Worm (Caenorhabditis elegans): ENCODE measurements around the gene K01B6.4.

The K01B6.4 gene

ce11 chrIII:9329266-9329665 is 32.0 kb upstream of the K01B6.4 start, which contains the start of gene C40H1.3:
Gene C40H1.3 (minus strand): TSS chrIII:9329366.
- TF ChIP-seq egl-18 (GFP tag; IDR thresholded peaks at IDR 0.05) = no peak
- no peak for TF ChIP-seq unc-130 (GFP tag; optimal IDR thresholded peaks at IDR 0.05)
- TF ChIP-seq ZK185.1 (tag; optimal IDR thresholded peaks at IDR 0.05; ENCODE audit: poor library complexity, severe bottlenecking) = no peak

ce11 chrIII:9328732-9329131 is 31.5 kb upstream of the K01B6.4 start:
- TF ChIP-seq Y53G8AR.9 (GFP tag; conservative IDR thresholded peaks at IDR 0.05) = no peak
- no peak for TF ChIP-seq lsl-1 (GFP tag; optimal IDR thresholded peaks at IDR 0.05)
- TF ChIP-seq F23B12.7 (tag; optimal IDR thresholded peaks at IDR 0.05; ENCODE audit: insufficient read depth) = no peak
- TF ChIP-seq snpc-1.3 (tag; optimal IDR thresholded peaks at IDR 0.05; ENCODE audit: insufficient read depth) = no peak

ce11 chrIII:9327910-9328309 is 30.7 kb upstream of the K01B6.4 start:
- TF ChIP-seq attf-6 (GFP tag; IDR thresholded peaks at IDR 0.05) (no peak), athp-1 (tag; optimal IDR thresholded peaks at IDR 0.05) (no peak), hmg-1.2 (GFP tag; IDR thresholded peaks at IDR 0.05) (no peak)

ce11 chrIII:9326528-9326927 is 29.3 kb upstream of the K01B6.4 start:
- no peak for TF ChIP-seq madf-10 (tag; optimal IDR thresholded peaks at IDR 0.05)
- peak; percentile 76 for TF ChIP-seq ets-4 (GFP tag; optimal IDR thresholded peaks at IDR 0.05)
- TF ChIP-seq pha-4 (tag; optimal IDR thresholded peaks at IDR 0.05) = peak; percentile 52
- no peak for TF ChIP-seq lsy-27 (tag; optimal IDR thresholded peaks at IDR 0.05; ENCODE audit: borderline replicate concordance, insufficient read depth)
- peak; percentile 47 for TF ChIP-seq ztf-22 (GFP tag; optimal IDR thresholded peaks at IDR 0.05)
- peak; percentile 61 for TF ChIP-seq atf-7 (tag; optimal IDR thresholded peaks at IDR 0.05)
- TF ChIP-seq tbp1 (GFP tag; optimal IDR thresholded peaks at IDR 0.05) = peak; percentile 22
- TF ChIP-seq B0336.3 (GFP tag; IDR thresholded peaks at IDR 0.05) = no peak
- TF ChIP-seq ztf-25 (GFP tag; IDR thresholded peaks at IDR 0.05) = no peak
- TF ChIP-seq dox-1 (GFP tag; IDR thresholded peaks at IDR 0.05) = peak; percentile 65
- no peak for TF ChIP-seq madf-8 (GFP tag; conservative IDR thresholded peaks at IDR 0.05)
- TF ChIP-seq let-607 (tag; optimal IDR thresholded peaks at IDR 0.05) = peak; percentile 41 to 51
- TF ChIP-seq nfyb-1 (GFP tag; IDR thresholded peaks at IDR 0.05) = 0 out of 2 replicates have a peak, but pooled peaks have one; percentile 52
- TF ChIP-seq unc-62 (GFP tag; optimal IDR thresholded peaks at IDR 0.05) = peak; percentile 12
- peak; percentile 98 for TF ChIP-seq nhr-80 (tag; optimal IDR thresholded peaks at IDR 0.05)
- no peak for TF ChIP-seq bed-1 (GFP tag; IDR thresholded peaks at IDR 0.05)
- TF ChIP-seq Y67H2A.10 (GFP tag; conservative IDR thresholded peaks at IDR 0.05) = no peak

- TF ChIP-seq F55B11.4 (tag; optimal IDR thresholded peaks at IDR 0.05; ENCODE audit: borderline replicate concordance, insufficient read depth) (no peak), nhr-80 (tag; optimal IDR thresholded peaks at IDR 0.05) (peak; percentile 38)
Measured at ce11 chrIII:9324724-9325123, 27.5 kb upstream of the K01B6.4 start, which contains the start of gene C40H1.7. Gene C40H1.7 (plus strand): TSS chrIII:9325024.

ce11 chrIII:9322010-9322409 is 24.8 kb upstream of the K01B6.4 start, which contains the start of gene cpb-1:
Gene cpb-1 (plus strand): TSS chrIII:9322310.
- no peak for TF ChIP-seq hsf-1 (GFP tag; IDR thresholded peaks at IDR 0.05)
- TF ChIP-seq let-526 (GFP tag; IDR thresholded peaks at IDR 0.05) = no peak
- TF ChIP-seq attf-5 (GFP tag; optimal IDR thresholded peaks at IDR 0.05) = no peak
- TF ChIP-seq ztf-26 (tag; optimal IDR thresholded peaks at IDR 0.05) = no peak
- TF ChIP-seq ceh-40 (GFP tag; IDR thresholded peaks at IDR 0.05) = no peak
- no peak for TF ChIP-seq sptf-2 (GFP tag; optimal IDR thresholded peaks at IDR 0.05)
- TF ChIP-seq mel-28 (tag; optimal IDR thresholded peaks at IDR 0.05; ENCODE audit: borderline replicate concordance) = no peak
- no peak for TF ChIP-seq zfh-2 (GFP tag; conservative IDR thresholded peaks at IDR 0.05)
- TF ChIP-seq ceh-58 (GFP tag; IDR thresholded peaks at IDR 0.05) = no peak
- TF ChIP-seq ceh-100 (GFP tag; IDR thresholded peaks at IDR 0.05) = no peak
- TF ChIP-seq Y53F4B.3 (GFP tag; IDR thresholded peaks at IDR 0.05) = no peak
- TF ChIP-seq tlf-1 (GFP tag; optimal IDR thresholded peaks at IDR 0.05) = no peak
- TF ChIP-seq K11D2.4 (GFP tag; IDR thresholded peaks at IDR 0.05) = no peak
- no peak for TF ChIP-seq hmg-1.2 (GFP tag; IDR thresholded peaks at IDR 0.05)
